Worm (Caenorhabditis elegans) whole organism, L1 larva: ENCODE measurements around the gene C27A7.8.

Source experiments
- F16B12.6 ChIP-seq: fragments of 150-350 bp; optimal IDR thresholded peaks from 2 replicates; lab custom pipeline; 2014; ENCODE audit warnings: missing biosample characterization, missing genetic modification characterization
- alr-1 ChIP-seq: fragments of 200-800 bp; sonication (Bioruptor generic); optimal IDR thresholded peaks from 2 replicates; lab custom pipeline; 2018; ENCODE audit warnings: borderline replicate concordance, mild to moderate bottlenecking, missing genetic modification characterization, missing compliant biosample characterization
- aly-2 ChIP-seq: fragments of 150-350 bp; optimal IDR thresholded peaks from 2 replicates; lab custom pipeline; 2014; ENCODE audit warnings: missing biosample characterization, missing genetic modification characterization
- ceh-82 ChIP-seq, 3 experiments: fragments of 150-350 bp in 1 of 3; sonication (generic microtip) in 2 of 3; optimal IDR thresholded peaks; 2 replicates each; lab custom pipeline; 2014 to 2017; ENCODE audit warnings: missing biosample characterization in 3 of 3, missing genetic modification characterization in 3 of 3
- ces-1 ChIP-seq: fragments of 150-350 bp; optimal IDR thresholded peaks from 2 replicates; lab custom pipeline; 2014; ENCODE audit warnings: missing biosample characterization, missing genetic modification reagents, missing genetic modification characterization
- fos-1 ChIP-seq: fragments of 150-350 bp; optimal IDR thresholded peaks from 2 replicates; lab custom pipeline; 2014; ENCODE audit warnings: missing biosample characterization, missing genetic modification characterization
- irx-1 ChIP-seq: sonication (generic microtip); optimal IDR thresholded peaks from 2 replicates; lab custom pipeline; 2016; ENCODE audit warnings: missing genetic modification characterization, missing compliant biosample characterization
- lsy-2 ChIP-seq, 2 experiments: fragments of 150-350 bp; optimal IDR thresholded peaks; 2 replicates each; lab custom pipeline; 2014; ENCODE audit warnings: missing biosample characterization in 2 of 2, missing genetic modification characterization in 2 of 2
- mdl-1 ChIP-seq, 2 experiments: fragments of 150-350 bp; optimal IDR thresholded peaks; 2 replicates each; lab custom pipeline; 2014 to 2017; ENCODE audit warnings: missing biosample characterization in 2 of 2, missing genetic modification characterization in 2 of 2, inconsistent platforms in 1 of 2
- mep-1 ChIP-seq: fragments of 150-350 bp; optimal IDR thresholded peaks from 2 replicates; lab custom pipeline; 2014; ENCODE audit warnings: missing biosample characterization, missing genetic modification characterization
- nhr-77 ChIP-seq: fragments of 150-350 bp; optimal IDR thresholded peaks from 2 replicates; lab custom pipeline; 2014; ENCODE audit warnings: missing biosample characterization, missing genetic modification characterization
- snpc-4 ChIP-seq: fragments of 150-350 bp; optimal IDR thresholded peaks from 2 replicates; lab custom pipeline; 2014; ENCODE audit warnings: missing biosample characterization, missing genetic modification characterization
- ztf-11 ChIP-seq, 2 experiments: sonication (generic microtip); optimal IDR thresholded peaks; 2 replicates each; lab custom pipeline; 2016 to 2017; ENCODE audit warnings: missing genetic modification characterization in 2 of 2, missing biosample characterization in 1 of 2, missing compliant biosample characterization in 1 of 2

DNA sequence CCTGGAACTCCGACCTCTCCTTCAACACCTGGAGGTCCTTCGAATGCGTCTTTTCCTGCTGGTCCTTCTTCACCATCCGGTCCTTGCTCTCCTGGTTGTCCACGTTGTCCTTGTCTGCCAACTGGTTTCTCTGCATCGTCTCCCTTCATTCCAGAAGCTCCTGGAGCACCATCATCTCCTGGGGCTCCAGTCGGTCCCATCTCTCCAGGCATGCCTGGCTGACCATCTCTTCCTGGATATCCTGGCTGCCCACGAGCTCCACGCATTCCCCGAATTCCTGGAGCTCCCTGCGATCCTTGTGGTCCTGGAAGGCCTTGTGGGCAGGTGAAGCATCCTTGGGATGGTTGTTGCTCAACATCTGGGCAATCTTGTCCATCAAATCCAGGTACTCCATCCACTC is 44.8 kb downstream of the C27A7.8 start:
- TF ChIP-seq ceh-82 (tag; optimal IDR thresholded peaks at IDR 0.05; lab: Kevin White, UChicago) (no peak), fos-1 (tag; lab: Kevin White, UChicago) (no peak), ztf-11 (tag; optimal IDR thresholded peaks at IDR 0.05; lab: Kevin White, UChicago) (no peak), nhr-77 (tag; lab: Kevin White, UChicago) (no peak), mep-1 (no peak), F16B12.6 (tag; lab: Kevin White, UChicago) (no peak), snpc-4 (tag; lab: Kevin White, UChicago) (no peak), lsy-2 (tag; optimal IDR thresholded peaks at IDR 0.05; lab: Kevin White, UChicago) (no peak), mdl-1 (tag; optimal IDR thresholded peaks at IDR 0.05; lab: Kevin White, UChicago) (no peak), aly-2 (no peak), alr-1 (no peak), ces-1 (no peak), irx-1 (no peak)
